Worm (Caenorhabditis elegans): ENCODE results near the gene F23H12.5.
"Not testable (repeated sequence)": the region's sequence is repeated elsewhere in the genome, so short reads cannot be mapped to it uniquely, and the experiment has no call there.

The F23H12.5 gene

ce11 chrV:12374252-12374651 lies 15.8 kb downstream of the F23H12.5 start, which contains the start of gene F23H12.10:
Gene F23H12.10 (minus strand): TSS chrV:12374263.
- not testable (repeated sequence) for TF ChIP-seq nhr-76, unc-39, egl-5 (tag; optimal IDR thresholded peaks at IDR 0.05)

DNA sequence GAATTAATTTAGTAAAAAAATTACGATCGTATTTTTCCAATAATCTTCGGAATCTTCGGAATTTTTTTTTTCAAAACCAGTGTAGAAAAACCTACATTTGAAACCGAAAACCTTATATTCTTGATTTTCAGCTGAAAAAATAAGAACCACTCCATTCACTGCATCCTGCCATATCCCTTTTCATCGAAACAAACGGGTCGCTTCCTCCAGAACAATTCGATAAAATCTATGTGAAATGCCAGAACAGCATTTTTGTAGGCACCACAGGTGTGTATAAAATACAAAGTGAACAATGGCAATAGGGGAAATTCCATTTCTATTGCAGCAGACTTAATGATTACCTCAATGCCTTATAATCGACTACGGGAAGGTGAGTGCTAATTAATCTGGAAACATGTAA lies 18.8 kb downstream of the F23H12.5 start, which contains the start of gene K01D12.1:
K01D12.1 (plus strand) TSS at position 301 of the 400 bp plus-strand sequence.
- TF ChIP-seq nhr-12 (tag; optimal IDR thresholded peaks at IDR 0.05) (no peak), elt-3 (tag; optimal IDR thresholded peaks at IDR 0.05) (no peak), unc-62 (GFP tag; optimal IDR thresholded peaks at IDR 0.05) (no peak), nhr-67 (tag; optimal IDR thresholded peaks at IDR 0.05) (no peak), elt-2 (tag; optimal IDR thresholded peaks at IDR 0.05) (no peak), mdl-1 (tag; optimal IDR thresholded peaks at IDR 0.05) (no peak), mml-1 (tag; optimal IDR thresholded peaks at IDR 0.05) (no peak)

- TF ChIP-seq nhr-76 (tag; optimal IDR thresholded peaks at IDR 0.05), result no peak
- TF ChIP-seq mml-1 (tag; optimal IDR thresholded peaks at IDR 0.05), result no peak
- no peak for TF ChIP-seq nhr-28 (tag; optimal IDR thresholded peaks at IDR 0.05)
- TF ChIP-seq daf-12 (tag; optimal IDR thresholded peaks at IDR 0.05), result no peak
- TF ChIP-seq lin-39 (tag; optimal IDR thresholded peaks at IDR 0.05), result no peak
- no peak for TF ChIP-seq fkh-2 (tag; optimal IDR thresholded peaks at IDR 0.05)
- no peak for TF ChIP-seq pha-4 (tag; optimal IDR thresholded peaks at IDR 0.05)
- TF ChIP-seq egl-27 (tag; optimal IDR thresholded peaks at IDR 0.05), result no peak
- TF ChIP-seq elt-1 (tag; optimal IDR thresholded peaks at IDR 0.05), result no peak
- no peak for TF ChIP-seq fos-1 (tag; optimal IDR thresholded peaks at IDR 0.05)
- no peak for TF ChIP-seq elt-2 (tag; optimal IDR thresholded peaks at IDR 0.05)
- TF ChIP-seq ztf-4 (tag; optimal IDR thresholded peaks at IDR 0.05), result no peak
- no peak for TF ChIP-seq eor-1 (tag; optimal IDR thresholded peaks at IDR 0.05)
Observed at ce11 chrV:12386154-12386553, 27.7 kb downstream of the F23H12.5 start, which contains the start of gene K01D12.15. Gene K01D12.15 (plus strand): TSS chrV:12386454.

DNA sequence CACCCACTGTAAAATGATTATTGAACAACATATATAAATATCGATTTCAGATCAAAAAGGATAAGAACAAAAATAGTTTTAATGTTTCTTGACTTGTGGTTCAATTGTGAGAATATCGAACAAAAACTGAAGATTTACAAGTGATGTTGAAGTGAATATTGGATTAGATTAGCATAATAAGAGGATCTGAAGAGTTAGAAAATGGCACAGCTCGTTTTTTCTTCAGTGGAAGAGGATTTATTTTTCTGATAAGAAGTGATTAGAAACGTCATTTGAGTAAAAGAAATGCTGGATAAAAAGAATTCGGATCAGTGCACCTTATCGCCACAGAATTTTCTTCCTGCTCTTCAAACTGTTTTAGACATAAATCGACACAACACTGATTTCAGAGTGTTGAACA lies 37.3 kb downstream of the F23H12.5 start, which contains the start of gene twk-14:
twk-14 (minus strand) TSS at position 8 of the 400 bp plus-strand sequence.
- TF ChIP-seq R02D3.7 (tag; optimal IDR thresholded peaks at IDR 0.05) (no peak), lin-39 (tag; optimal IDR thresholded peaks at IDR 0.05) (no peak), hmg-11 (tag; optimal IDR thresholded peaks at IDR 0.05) (no peak), nhr-237 (tag; optimal IDR thresholded peaks at IDR 0.05) (no peak), nhr-12 (tag; optimal IDR thresholded peaks at IDR 0.05) (no peak), snpc-4 (tag; optimal IDR thresholded peaks at IDR 0.05) (no peak), nfya-1 (tag; optimal IDR thresholded peaks at IDR 0.05; ENCODE audit: insufficient read depth) (no peak), mml-1 (tag; optimal IDR thresholded peaks at IDR 0.05) (no peak), ceh-28 (tag; optimal IDR thresholded peaks at IDR 0.05) (no peak), pqm-1 (tag; optimal IDR thresholded peaks at IDR 0.05) (no peak), egl-27 (tag; optimal IDR thresholded peaks at IDR 0.05) (no peak), ceh-16 (tag; optimal IDR thresholded peaks at IDR 0.05) (no peak), elt-2 (tag; optimal IDR thresholded peaks at IDR 0.05) (no peak), sea-2 (GFP tag; optimal IDR thresholded peaks at IDR 0.05) (no peak), elt-1 (tag; optimal IDR thresholded peaks at IDR 0.05) (no peak), nhr-25 (tag; optimal IDR thresholded peaks at IDR 0.05) (no peak), ama-1 (optimal IDR thresholded peaks at IDR 0.05) (no peak), unc-62 (GFP tag; optimal IDR thresholded peaks at IDR 0.05) (no peak)

DNA sequence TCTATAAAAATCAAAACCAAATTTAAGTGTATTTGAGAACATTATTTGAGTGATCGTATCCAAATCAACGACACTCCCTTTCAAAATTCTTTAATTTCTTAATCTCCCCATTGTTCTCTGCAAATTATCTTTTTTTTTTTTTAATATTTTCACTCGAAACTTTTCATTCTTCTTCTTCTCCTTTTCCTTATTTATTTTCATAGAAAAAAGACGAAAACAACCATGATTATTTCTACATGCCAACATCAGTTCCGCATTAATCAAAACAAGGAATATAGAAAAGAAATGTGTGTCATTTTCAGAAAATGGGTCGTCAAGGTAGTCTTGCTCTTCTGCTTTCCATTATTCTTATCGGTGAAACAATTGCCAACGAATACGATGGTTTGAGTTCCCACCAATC lies 39.1 kb downstream of the F23H12.5 start, which contains the start of gene K01D12.5:
K01D12.5 (plus strand) TSS at position 301 of the 400 bp plus-strand sequence.
- TF ChIP-seq ceh-16 (tag; optimal IDR thresholded peaks at IDR 0.05) (no peak), lin-15B (tag; optimal IDR thresholded peaks at IDR 0.05) (no peak), nhr-25 (tag; optimal IDR thresholded peaks at IDR 0.05) (no peak), daf-12 (tag; optimal IDR thresholded peaks at IDR 0.05) (no peak), ceh-9 (tag; optimal IDR thresholded peaks at IDR 0.05) (no peak), ZK546.5 (tag; optimal IDR thresholded peaks at IDR 0.05) (no peak), jun-1 (tag; optimal IDR thresholded peaks at IDR 0.05) (no peak), lsy-12 (tag; optimal IDR thresholded peaks at IDR 0.05) (no peak), mdl-1 (tag; optimal IDR thresholded peaks at IDR 0.05) (no peak), mml-1 (tag; optimal IDR thresholded peaks at IDR 0.05) (no peak), fkh-10 (GFP tag; optimal IDR thresholded peaks at IDR 0.05) (no peak)
